Worm (Caenorhabditis elegans): ENCODE data around the gene lsy-2.

DNA sequence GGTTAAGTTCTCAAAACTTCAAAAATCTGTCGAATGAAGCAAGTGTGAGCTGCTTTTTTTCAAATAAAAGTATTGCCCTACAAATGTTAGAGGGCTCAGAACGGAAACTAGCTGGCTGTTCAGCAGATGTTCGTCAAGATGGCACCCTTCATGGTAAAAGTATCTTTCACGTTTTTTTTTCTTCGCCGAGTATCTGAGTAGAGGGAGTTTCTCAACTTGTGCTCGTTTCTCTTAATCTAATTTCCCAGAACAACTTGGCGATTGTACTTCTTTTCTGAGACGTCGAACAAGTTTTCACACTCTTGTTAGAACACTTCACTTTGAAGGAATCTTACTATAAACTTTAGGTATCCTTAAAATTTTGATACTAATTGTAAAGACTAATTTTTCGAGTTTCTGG, 1.8 kb upstream of the lsy-2 start:
- TF ChIP-seq pqm-1 (tag; optimal IDR thresholded peaks at IDR 0.05) (no peak), nhr-10 (tag; optimal IDR thresholded peaks at IDR 0.05) (no peak), ZK546.5 (tag; optimal IDR thresholded peaks at IDR 0.05) (no peak), lin-13 (GFP tag; optimal IDR thresholded peaks at IDR 0.05) (no peak), lin-39 (tag; optimal IDR thresholded peaks at IDR 0.05) (no peak), skn-1 (tag; optimal IDR thresholded peaks at IDR 0.05) (no peak), jun-1 (tag; optimal IDR thresholded peaks at IDR 0.05) (no peak), mep-1 (tag; optimal IDR thresholded peaks at IDR 0.05) (no peak), Y48G9A.11 (GFP tag; IDR thresholded peaks at IDR 0.05) (no peak), pha-4 (GFP tag; IDR thresholded peaks at IDR 0.05) (no peak), pha-4 (tag; optimal IDR thresholded peaks at IDR 0.05) (no peak), zfp-3 (GFP tag; conservative IDR thresholded peaks at IDR 0.05) (no peak), egl-27 (tag; optimal IDR thresholded peaks at IDR 0.05) (no peak), dpl-1 (GFP tag; optimal IDR thresholded peaks at IDR 0.05) (no peak)
